Fruit fly (Drosophila melanogaster) whole organism, embryonic: ENCODE data around the gene Tsp97E.
A peak's percentile ranks its signal among the peaks of the same experiment; 100 is the strongest.

Experiments
- Ada2b ChIP-seq: fragments of 200-800 bp; sonication (Bioruptor generic); IDR thresholded peaks from 2 replicates; pipeline ENCODE4 v1.3.6; 2022; ENCODE audit warnings: missing biosample characterization, missing genetic modification characterization
- Adf1 ChIP-seq: fragments of 200-800 bp; sonication (Bioruptor generic); IDR thresholded peaks from 2 replicates; pipeline ENCODE4 v1.3.6; 2022; ENCODE audit warnings: missing biosample characterization, missing genetic modification characterization
- Bgb ChIP-seq: fragments of 200-800 bp; sonication (Bioruptor generic); IDR thresholded peaks from 2 replicates; pipeline ENCODE4 v1.3.6; 2022; ENCODE audit warnings: missing biosample characterization, missing genetic modification characterization; ENCODE audit not compliant: partially characterized antibody
- C15 ChIP-seq: fragments of 200-800 bp; sonication (Bioruptor generic); IDR thresholded peaks from 3 replicates; pipeline ENCODE4 v1.3.6; 2022; ENCODE audit warnings: missing biosample characterization, missing genetic modification characterization
- CG10979 ChIP-seq: fragments of 200-800 bp; sonication (Bioruptor generic); optimal IDR thresholded peaks from 2 replicates; lab custom pipeline; 2018; ENCODE audit warnings: missing biosample characterization, mild to moderate bottlenecking, missing genetic modification characterization, moderate library complexity
- CG11093 ChIP-seq: fragments of 200-800 bp; sonication (Bioruptor generic); IDR thresholded peaks from 3 replicates; pipeline ENCODE4 v1.3.6; 2022; ENCODE audit warnings: missing biosample characterization, missing genetic modification characterization
- CG12299 ChIP-seq: fragments of 200-800 bp; sonication (Bioruptor generic); optimal IDR thresholded peaks from 2 replicates; lab custom pipeline; 2018; ENCODE audit warnings: missing biosample characterization, mild to moderate bottlenecking, missing genetic modification characterization
- CG13123 ChIP-seq: fragments of 200-800 bp; sonication (Bioruptor generic); optimal IDR thresholded peaks from 2 replicates; lab custom pipeline; 2016; ENCODE audit warnings: missing biosample characterization, missing genetic modification characterization
- CG13287 ChIP-seq: fragments of 200-800 bp; sonication (Bioruptor generic); IDR thresholded peaks from 2 replicates; pipeline ENCODE4 v1.3.6; 2022; ENCODE audit warnings: missing biosample characterization, missing genetic modification characterization; ENCODE audit not compliant: partially characterized antibody
- CG14965 ChIP-seq: fragments of 200-800 bp; sonication (Bioruptor generic); optimal IDR thresholded peaks from 2 replicates; lab custom pipeline; 2016; ENCODE audit warnings: missing biosample characterization, missing genetic modification characterization, borderline replicate concordance
- CG15601 ChIP-seq: fragments of 200-800 bp; sonication (Bioruptor generic); optimal IDR thresholded peaks from 3 replicates; lab custom pipeline; 2019; ENCODE audit warnings: missing biosample characterization, mild to moderate bottlenecking, missing genetic modification characterization, moderate library complexity
- CG16863 ChIP-seq: fragments of 200-800 bp; sonication (Bioruptor generic); optimal IDR thresholded peaks from 3 replicates; lab custom pipeline; 2016; ENCODE audit warnings: missing biosample characterization, missing genetic modification characterization
- CG17359 ChIP-seq: fragments of 200-800 bp; sonication (Bioruptor generic); optimal IDR thresholded peaks from 3 replicates; lab custom pipeline; 2018; ENCODE audit warnings: missing biosample characterization, mild to moderate bottlenecking, missing genetic modification characterization, moderate library complexity
- CG17829 ChIP-seq: fragments of 200-800 bp; optimal IDR thresholded peaks from 2 replicates; lab custom pipeline; 2019; ENCODE audit warnings: missing biosample characterization, mild to moderate bottlenecking, missing genetic modification characterization, moderate library complexity
- CG2889 ChIP-seq: fragments of 200-800 bp; sonication (Bioruptor generic); IDR thresholded peaks from 3 replicates; pipeline ENCODE4 v1.3.6; 2022; ENCODE audit warnings: missing biosample characterization, missing genetic modification characterization
- CG30403 ChIP-seq: fragments of 200-800 bp; sonication (Bioruptor generic); optimal IDR thresholded peaks from 3 replicates; lab custom pipeline; 2016; ENCODE audit warnings: missing biosample characterization, missing genetic modification characterization
- CG4424 ChIP-seq: fragments of 200-800 bp; sonication (Bioruptor generic); optimal IDR thresholded peaks from 3 replicates; lab custom pipeline; 2016; ENCODE audit warnings: missing biosample characterization, missing genetic modification characterization
- CG5180 ChIP-seq: fragments of 200-800 bp; sonication (Bioruptor generic); optimal IDR thresholded peaks from 3 replicates; lab custom pipeline; 2017; ENCODE audit warnings: missing biosample characterization, missing genetic modification characterization, mild to moderate bottlenecking, moderate library complexity, missing genetic modification reagents
- CG6175 ChIP-seq: fragments of 200-800 bp; sonication (Bioruptor generic); IDR thresholded peaks from 3 replicates; pipeline ENCODE4 v1.3.6; 2022; ENCODE audit warnings: missing biosample characterization, missing genetic modification characterization
- CG6813 ChIP-seq: fragments of 200-800 bp; sonication (Bioruptor generic); optimal IDR thresholded peaks from 2 replicates; lab custom pipeline; 2017; ENCODE audit warnings: missing biosample characterization, missing genetic modification characterization, mild to moderate bottlenecking, moderate library complexity, missing genetic modification reagents
- CG7357 ChIP-seq: fragments of 200-800 bp; sonication (Bioruptor generic); IDR thresholded peaks from 3 replicates; pipeline ENCODE4 v1.3.6; 2022; ENCODE audit warnings: missing biosample characterization, missing genetic modification characterization
- CG7928 ChIP-seq: fragments of 200-800 bp; sonication (Bioruptor generic); optimal IDR thresholded peaks from 2 replicates; lab custom pipeline; 2017; ENCODE audit warnings: missing biosample characterization, mild to moderate bottlenecking, missing genetic modification characterization
- CG9215 ChIP-seq: fragments of 200-800 bp; sonication (Bioruptor generic); IDR thresholded peaks from 2 replicates; pipeline ENCODE4 v1.3.6; 2022; ENCODE audit warnings: missing biosample characterization, missing genetic modification characterization
- CG9437 ChIP-seq: fragments of 200-800 bp; sonication (Bioruptor generic); optimal IDR thresholded peaks from 2 replicates; lab custom pipeline; 2018; ENCODE audit warnings: missing biosample characterization, mild to moderate bottlenecking, missing genetic modification characterization
- CTCF ChIP-seq: fragments of 200-800 bp; sonication (Bioruptor generic); optimal IDR thresholded peaks from 2 replicates; lab custom pipeline; 2017; ENCODE audit warnings: missing biosample characterization, mild to moderate bottlenecking, missing genetic modification characterization, moderate library complexity
- CrebB ChIP-seq: fragments of 200-800 bp; sonication (Bioruptor generic); optimal IDR thresholded peaks from 3 replicates; lab custom pipeline; 2018; ENCODE audit warnings: missing biosample characterization, mild to moderate bottlenecking, missing genetic modification characterization
- Dek ChIP-seq: fragments of 200-800 bp; sonication (Bioruptor generic); optimal IDR thresholded peaks from 3 replicates; lab custom pipeline; 2019; ENCODE audit warnings: missing biosample characterization, mild to moderate bottlenecking, missing genetic modification characterization, moderate library complexity
- E2f2 ChIP-seq: fragments of 200-800 bp; sonication (Bioruptor generic); IDR thresholded peaks from 2 replicates; pipeline ENCODE4 v1.3.6; 2022; ENCODE audit warnings: missing biosample characterization, missing genetic modification characterization
- NC2α ChIP-seq: fragments of 200-800 bp; sonication (Bioruptor generic); optimal IDR thresholded peaks from 2 replicates; lab custom pipeline; 2016; ENCODE audit warnings: missing biosample characterization, missing genetic modification characterization
- Ptx1 ChIP-seq: fragments of 200-800 bp; sonication (Bioruptor generic); IDR thresholded peaks from 2 replicates; pipeline ENCODE4 v1.3.6; 2022; ENCODE audit warnings: missing biosample characterization, missing genetic modification characterization
- Rfx ChIP-seq: fragments of 200-800 bp; sonication (Bioruptor generic); IDR thresholded peaks from 2 replicates; pipeline ENCODE4 v1.3.6; 2022; ENCODE audit warnings: missing biosample characterization, missing genetic modification characterization
- Usf ChIP-seq: fragments of 200-800 bp; sonication (Bioruptor generic); optimal IDR thresholded peaks from 2 replicates; lab custom pipeline; 2017; ENCODE audit warnings: missing genotype, missing biosample characterization, missing genetic modification characterization
- Vsx1 ChIP-seq: fragments of 200-800 bp; sonication (Bioruptor generic); optimal IDR thresholded peaks from 2 replicates; lab custom pipeline; 2017; ENCODE audit warnings: missing biosample characterization, mild to moderate bottlenecking, missing genetic modification characterization, missing genetic modification reagents
- ap ChIP-seq: fragments of 200-800 bp; sonication (Bioruptor generic); IDR thresholded peaks from 2 replicates; pipeline ENCODE4 v1.3.6; 2022; ENCODE audit warnings: missing biosample characterization, missing genetic modification characterization
- ara ChIP-seq: fragments of 200-800 bp; sonication (Bioruptor generic); IDR thresholded peaks from 2 replicates; pipeline ENCODE4 v1.3.6; 2022; ENCODE audit warnings: missing biosample characterization, missing genetic modification characterization
- ash1 ChIP-seq: fragments of 200-800 bp; sonication (Bioruptor generic); optimal IDR thresholded peaks from 2 replicates; lab custom pipeline; 2018; ENCODE audit warnings: missing biosample characterization, mild to moderate bottlenecking, missing genetic modification characterization
- bigmax ChIP-seq: fragments of 200-800 bp; sonication (Bioruptor generic); optimal IDR thresholded peaks from 2 replicates; lab custom pipeline; 2018; ENCODE audit warnings: missing biosample characterization, mild to moderate bottlenecking, missing genetic modification characterization
- ci ChIP-seq: fragments of 200-800 bp; sonication (Bioruptor generic); IDR thresholded peaks from 3 replicates; pipeline ENCODE4 v1.3.6; 2022; ENCODE audit warnings: missing biosample characterization, missing genetic modification characterization
- da ChIP-seq: fragments of 200-800 bp; sonication (Bioruptor generic); optimal IDR thresholded peaks from 2 replicates; lab custom pipeline; 2016; ENCODE audit warnings: missing biosample characterization, missing genetic modification characterization
- dm ChIP-seq: fragments of 200-800 bp; sonication (Bioruptor generic); optimal IDR thresholded peaks from 3 replicates; lab custom pipeline; 2016; ENCODE audit warnings: missing biosample characterization, missing genetic modification characterization
- jigr1 ChIP-seq: fragments of 200-800 bp; sonication (Bioruptor generic); IDR thresholded peaks from 3 replicates; pipeline ENCODE4 v1.3.6; 2022; ENCODE audit warnings: missing biosample characterization, missing genetic modification characterization
- ken ChIP-seq: fragments of 200-800 bp; sonication (Bioruptor generic); IDR thresholded peaks from 3 replicates; pipeline ENCODE4 v1.3.6; 2022; ENCODE audit warnings: missing biosample characterization, missing genetic modification characterization
- lab ChIP-seq: fragments of 200-800 bp; sonication (Bioruptor generic); optimal IDR thresholded peaks from 3 replicates; lab custom pipeline; 2017; ENCODE audit warnings: missing biosample characterization, missing genetic modification characterization, mild to moderate bottlenecking, moderate library complexity, missing genetic modification reagents
- mirr ChIP-seq: fragments of 200-800 bp; sonication (Bioruptor generic); optimal IDR thresholded peaks from 3 replicates; lab custom pipeline; 2018; ENCODE audit warnings: missing biosample characterization, mild to moderate bottlenecking, missing genetic modification characterization
- pum ChIP-seq: fragments of 200-800 bp; sonication (Bioruptor generic); optimal IDR thresholded peaks from 2 replicates; lab custom pipeline; 2016; ENCODE audit warnings: missing biosample characterization, missing genetic modification characterization
- ranshi ChIP-seq: fragments of 200-800 bp; sonication (Bioruptor generic); IDR thresholded peaks from 2 replicates; pipeline ENCODE4 v1.3.6; 2022; ENCODE audit warnings: missing biosample characterization, missing genetic modification characterization
- rib ChIP-seq: fragments of 200-800 bp; sonication (Bioruptor generic); IDR thresholded peaks from 2 replicates; pipeline ENCODE4 v1.3.6; 2022; ENCODE audit warnings: missing biosample characterization, missing genetic modification characterization
- slou ChIP-seq: fragments of 200-800 bp; sonication (Bioruptor generic); optimal IDR thresholded peaks from 3 replicates; lab custom pipeline; 2016; ENCODE audit warnings: missing biosample characterization, missing genetic modification characterization
- sob ChIP-seq: fragments of 200-800 bp; sonication (Bioruptor generic); IDR thresholded peaks from 2 replicates; pipeline ENCODE4 v1.3.6; 2022; ENCODE audit warnings: missing biosample characterization, missing genetic modification characterization
- ssp ChIP-seq: fragments of 200-800 bp; sonication (Bioruptor generic); IDR thresholded peaks from 2 replicates; pipeline ENCODE4 v1.3.6; 2022; ENCODE audit warnings: missing biosample characterization, missing genetic modification characterization
- twi ChIP-seq: fragments of 200-800 bp; optimal IDR thresholded peaks from 2 replicates; lab custom pipeline; 2019; ENCODE audit warnings: missing biosample characterization, mild to moderate bottlenecking, missing genetic modification characterization, moderate library complexity
- tx ChIP-seq: fragments of 200-800 bp; sonication (Bioruptor generic); optimal IDR thresholded peaks from 2 replicates; lab custom pipeline; 2016; ENCODE audit warnings: missing biosample characterization, missing genetic modification characterization
- zen2 ChIP-seq: fragments of 200-800 bp; sonication (Bioruptor generic); IDR thresholded peaks from 3 replicates; pipeline ENCODE4 v1.3.6; 2022; ENCODE audit warnings: missing biosample characterization, missing genetic modification characterization; ENCODE audit not compliant: partially characterized antibody

Gene Tsp97E

DNA sequence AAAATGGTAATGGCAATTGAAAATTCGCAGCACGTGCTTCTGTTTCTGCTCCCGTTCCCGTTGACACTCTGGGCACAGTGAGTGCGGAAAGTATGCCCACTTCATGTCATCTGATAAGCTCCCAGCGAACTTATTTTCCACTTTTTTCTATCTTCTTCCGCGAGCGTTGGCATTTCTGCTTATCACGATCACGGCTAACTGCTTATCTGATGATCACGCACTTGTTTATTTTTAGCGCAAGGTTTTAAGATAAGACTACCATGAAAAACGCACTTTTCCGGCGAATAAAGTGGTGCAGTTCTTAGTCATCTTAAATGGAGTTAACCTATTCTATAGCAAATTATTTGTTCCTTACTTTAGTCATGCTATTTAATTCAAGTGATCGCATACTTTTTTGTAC is 27.2 kb downstream of the Tsp97E start (continued):
- TF ChIP-seq Dek (tag; lab: Kevin White, UChicago) (no peak), CG13287 (GFP tag; lab: Robert Waterston, UW) (no peak), mirr (no peak), ken (GFP tag; lab: Robert Waterston, UW) (no peak), zen2 (GFP tag; lab: Robert Waterston, UW) (no peak), ci (no peak), CG4424 (peak; percentile 36), CG12299 (tag; lab: Kevin White, UChicago) (no peak), da (GFP tag; lab: Kevin White, UChicago) (no peak), CTCF (GFP tag; lab: Kevin White, UChicago) (no peak), CG9437 (GFP tag; lab: Kevin White, UChicago) (peak; percentile 41), ap (GFP tag; lab: Robert Waterston, UW) (no peak), CG13123 (GFP tag; lab: Kevin White, UChicago) (no peak), CG5180 (GFP tag; lab: Kevin White, UChicago) (peak; percentile 68), CG30403 (GFP tag; lab: Kevin White, UChicago) (peak; percentile 31), ara (GFP tag; lab: Robert Waterston, UW) (no peak), ssp (GFP tag; lab: Robert Waterston, UW) (0 out of 2 replicates have a peak, but pooled peaks have one; percentile 22), Ptx1 (GFP tag; lab: Robert Waterston, UW) (peak; percentile 61), pum (GFP tag; lab: Kevin White, UChicago) (no peak), Ada2b (GFP tag; lab: Robert Waterston, UW) (0 out of 2 replicates have a peak, but pooled peaks have one; percentile 4), lab (GFP tag; lab: Kevin White, UChicago) (peak; percentile 66), Rfx (GFP tag; lab: Robert Waterston, UW) (no peak), Vsx1 (no peak), tx (GFP tag; lab: Kevin White, UChicago) (no peak), CG7928 (GFP tag; lab: Kevin White, UChicago) (peak; percentile 7), CG6175 (GFP tag; lab: Robert Waterston, UW) (no peak), C15 (no peak), CG17829 (tag; lab: Kevin White, UChicago) (peak; percentile 32), CG9215 (no peak), CG17359 (peak; percentile 26), CG14965 (no peak), CG2889 (GFP tag; lab: Robert Waterston, UW) (no peak), E2f2 (GFP tag; lab: Robert Waterston, UW) (no peak), NC2α (GFP tag; lab: Kevin White, UChicago) (no peak), ranshi (GFP tag; lab: Robert Waterston, UW) (no peak), dm (GFP tag; lab: Kevin White, UChicago) (no peak), CrebB (tag; lab: Kevin White, UChicago) (no peak), rib (GFP tag; lab: Robert Waterston, UW) (no peak), sob (GFP tag; lab: Robert Waterston, UW) (no peak), jigr1 (GFP tag; lab: Robert Waterston, UW) (no peak), twi (tag; lab: Kevin White, UChicago) (no peak), slou (GFP tag; lab: Kevin White, UChicago) (no peak), CG15601 (peak; percentile 16), CG11093 (GFP tag; lab: Robert Waterston, UW) (no peak), CG10979 (tag; lab: Kevin White, UChicago) (peak; percentile 50), ash1 (GFP tag; lab: Kevin White, UChicago) (no peak), Bgb (no peak), bigmax (GFP tag; lab: Kevin White, UChicago) (no peak), Adf1 (GFP tag; lab: Robert Waterston, UW) (no peak), CG7357 (no peak), Usf (GFP tag; lab: Kevin White, UChicago) (no peak), CG6813 (no peak), CG16863 (GFP tag; lab: Kevin White, UChicago) (peak; percentile 21)
